Worm (Caenorhabditis elegans) whole organism, midembryonic: ENCODE measurements around the gene vps-33.1.

Experiments
- T22C8.4 ChIP-seq: fragments of 200-800 bp; sonication (Bioruptor generic); IDR thresholded peaks from 2 replicates; pipeline ENCODE4 v1.3.6; 2022; ENCODE audit warnings: missing genetic modification characterization, missing compliant biosample characterization
- cog-1 ChIP-seq: sonication (generic microtip); optimal IDR thresholded peaks from 2 replicates; lab custom pipeline; 2016; ENCODE audit warnings: missing genetic modification characterization, missing compliant biosample characterization
- flt-1 ChIP-seq: fragments of 200-800 bp; sonication (Bioruptor generic); IDR thresholded peaks from 2 replicates; pipeline ENCODE4 v1.3.6; 2022; ENCODE audit warnings: missing genetic modification characterization, missing compliant biosample characterization
- klf-2 ChIP-seq: fragments of 200-800 bp; sonication (Bioruptor generic); conservative IDR thresholded peaks from 2 replicates; pipeline ENCODE4 v1.3.6; 2022; ENCODE audit warnings: missing genetic modification reagents, missing genetic modification characterization, missing compliant biosample characterization
- med-1 ChIP-seq: sonication (generic microtip); optimal IDR thresholded peaks from 2 replicates; lab custom pipeline; 2017; ENCODE audit warnings: missing genetic modification characterization, mild to moderate bottlenecking, missing compliant biosample characterization, antibody characterized with exemption, missing genetic modification reagents; ENCODE audit not compliant: insufficient read depth
- ref-1 ChIP-seq: fragments of 200-800 bp; sonication (Bioruptor generic); conservative IDR thresholded peaks from 2 replicates; pipeline ENCODE4 v1.3.6; 2022; ENCODE audit warnings: missing genetic modification reagents, missing genetic modification characterization, missing compliant biosample characterization
- tab-1 ChIP-seq: fragments of 200-800 bp; sonication (Bioruptor generic); IDR thresholded peaks from 2 replicates; pipeline ENCODE4 v1.3.6; 2022; ENCODE audit warnings: missing genetic modification characterization, missing compliant biosample characterization
- ztf-23 ChIP-seq: fragments of 200-800 bp; sonication (Bioruptor generic); IDR thresholded peaks from 2 replicates; pipeline ENCODE4 v1.3.6; 2022; ENCODE audit warnings: missing genetic modification reagents, missing genetic modification characterization, missing compliant biosample characterization
- ztf-29 ChIP-seq: fragments of 200-800 bp; sonication (Bioruptor generic); IDR thresholded peaks from 2 replicates; pipeline ENCODE4 v1.3.6; 2022; ENCODE audit warnings: missing genetic modification reagents, missing genetic modification characterization, missing compliant biosample characterization

The vps-33.1 gene

ce11 chrIII:8742584-8742983 lies 41.9 kb downstream of the vps-33.1 start:
- TF ChIP-seq ztf-29 (GFP tag; lab: Robert Waterston, UW) (no peak), flt-1 (no peak), klf-2 (GFP tag; lab: Robert Waterston, UW) (no peak), T22C8.4 (GFP tag; lab: Robert Waterston, UW) (no peak), cog-1 (tag; lab: Kevin White, UChicago) (no peak), ztf-23 (GFP tag; lab: Robert Waterston, UW) (no peak)

- TF ChIP-seq med-1 (GFP tag; lab: Kevin White, UChicago) (no peak), ztf-23 (GFP tag; lab: Robert Waterston, UW) (no peak), flt-1 (no peak), klf-2 (GFP tag; lab: Robert Waterston, UW) (no peak), ref-1 (GFP tag; lab: Robert Waterston, UW) (no peak), cog-1 (tag; lab: Kevin White, UChicago) (no peak), T22C8.4 (GFP tag; lab: Robert Waterston, UW) (no peak), ztf-29 (GFP tag; lab: Robert Waterston, UW) (no peak), tab-1 (GFP tag; lab: Robert Waterston, UW) (no peak)
Measured at ce11 chrIII:8743796-8744404, 43.2 kb downstream of the vps-33.1 start, which contains the start of gene ZK370.6. Gene ZK370.6 (minus strand): TSS chrIII:8743846.

ce11 chrIII:8744765-8745164 lies 44.0 kb downstream of the vps-33.1 start:
- no peak for TF ChIP-seq ztf-23 (GFP tag; lab: Robert Waterston, UW)
- TF ChIP-seq med-1 (GFP tag; lab: Kevin White, UChicago): no peak
- TF ChIP-seq klf-2 (GFP tag; lab: Robert Waterston, UW): no peak
- no peak for TF ChIP-seq flt-1
- TF ChIP-seq ztf-29 (GFP tag; lab: Robert Waterston, UW): no peak
- TF ChIP-seq T22C8.4 (GFP tag; lab: Robert Waterston, UW): no peak

ce11 chrIII:8745214-8745613 lies 44.5 kb downstream of the vps-33.1 start:
- TF ChIP-seq med-1 (GFP tag; lab: Kevin White, UChicago): no peak
- no peak for TF ChIP-seq T22C8.4 (GFP tag; lab: Robert Waterston, UW)
- no peak for TF ChIP-seq ztf-23 (GFP tag; lab: Robert Waterston, UW)
- no peak for TF ChIP-seq ref-1 (GFP tag; lab: Robert Waterston, UW)
- no peak for TF ChIP-seq klf-2 (GFP tag; lab: Robert Waterston, UW)
- TF ChIP-seq ztf-29 (GFP tag; lab: Robert Waterston, UW): no peak
- no peak for TF ChIP-seq cog-1 (tag; lab: Kevin White, UChicago)
- no peak for TF ChIP-seq flt-1
- TF ChIP-seq tab-1 (GFP tag; lab: Robert Waterston, UW): no peak

- no peak for TF ChIP-seq cog-1 (tag; lab: Kevin White, UChicago)
- no peak for TF ChIP-seq ztf-23 (GFP tag; lab: Robert Waterston, UW)
- no peak for TF ChIP-seq med-1 (GFP tag; lab: Kevin White, UChicago)
- no peak for TF ChIP-seq ztf-29 (GFP tag; lab: Robert Waterston, UW)
- TF ChIP-seq flt-1: no peak
- TF ChIP-seq klf-2 (GFP tag; lab: Robert Waterston, UW): no peak
- TF ChIP-seq ref-1 (GFP tag; lab: Robert Waterston, UW): no peak
- TF ChIP-seq tab-1 (GFP tag; lab: Robert Waterston, UW): no peak
- TF ChIP-seq T22C8.4 (GFP tag; lab: Robert Waterston, UW): no peak
Measured at ce11 chrIII:8748620-8749019, 47.9 kb downstream of the vps-33.1 start.

- TF ChIP-seq klf-2 (GFP tag; lab: Robert Waterston, UW): no peak
- no peak for TF ChIP-seq ztf-29 (GFP tag; lab: Robert Waterston, UW)
- no peak for TF ChIP-seq tab-1 (GFP tag; lab: Robert Waterston, UW)
- no peak for TF ChIP-seq med-1 (GFP tag; lab: Kevin White, UChicago)
Measured at ce11 chrIII:8749487-8749886, 48.8 kb downstream of the vps-33.1 start, which contains the start of gene sma-2. Gene sma-2 (plus strand): TSS chrIII:8749680.

ce11 chrIII:8750606-8751005 lies 49.9 kb downstream of the vps-33.1 start, which contains the start of gene ugtp-1:
Gene ugtp-1 (minus strand): TSS chrIII:8750706.
- no peak for TF ChIP-seq ztf-29 (GFP tag; lab: Robert Waterston, UW)
- TF ChIP-seq ref-1 (GFP tag; lab: Robert Waterston, UW): no peak
- no peak for TF ChIP-seq ztf-23 (GFP tag; lab: Robert Waterston, UW)
- TF ChIP-seq tab-1 (GFP tag; lab: Robert Waterston, UW): no peak
- no peak for TF ChIP-seq flt-1
- no peak for TF ChIP-seq T22C8.4 (GFP tag; lab: Robert Waterston, UW)
- TF ChIP-seq cog-1 (tag; lab: Kevin White, UChicago): no peak
- TF ChIP-seq klf-2 (GFP tag; lab: Robert Waterston, UW): no peak
- no peak for TF ChIP-seq med-1 (GFP tag; lab: Kevin White, UChicago)
